Fruit fly (Drosophila melanogaster) whole organism, embryonic: ENCODE data around the gene PolD2.

ENCODE experiments used
- Ada2b ChIP-seq: fragments of 200-800 bp; sonication (Bioruptor generic); IDR thresholded peaks from 2 replicates; pipeline ENCODE4 v1.3.6; 2022; ENCODE audit warnings: missing biosample characterization, missing genetic modification characterization
- Blimp-1 ChIP-seq: fragments of 200-800 bp; sonication (Bioruptor generic); optimal IDR thresholded peaks from 3 replicates; lab custom pipeline; 2018; ENCODE audit warnings: missing biosample characterization, missing genetic modification characterization, mild to moderate bottlenecking, moderate library complexity, missing genetic modification reagents
- CG10274 ChIP-seq: fragments of 200-800 bp; sonication (Bioruptor generic); optimal IDR thresholded peaks from 3 replicates; lab custom pipeline; 2017; ENCODE audit warnings: missing biosample characterization, mild to moderate bottlenecking, missing genetic modification characterization
- CG11085 ChIP-seq: fragments of 200-800 bp; sonication (Bioruptor generic); IDR thresholded peaks from 2 replicates; pipeline ENCODE4 v1.3.6; 2022; ENCODE audit warnings: missing biosample characterization, missing genetic modification characterization
- CG11247 ChIP-seq: fragments of 200-800 bp; sonication (Bioruptor generic); IDR thresholded peaks from 2 replicates; pipeline ENCODE4 v1.3.6; 2022; ENCODE audit warnings: missing biosample characterization, missing genetic modification characterization
- CG14965 ChIP-seq: fragments of 200-800 bp; sonication (Bioruptor generic); optimal IDR thresholded peaks from 2 replicates; lab custom pipeline; 2016; ENCODE audit warnings: missing biosample characterization, missing genetic modification characterization, borderline replicate concordance
- CG15011 ChIP-seq: fragments of 200-800 bp; sonication (Bioruptor generic); optimal IDR thresholded peaks from 3 replicates; lab custom pipeline; 2018; ENCODE audit warnings: missing biosample characterization, mild to moderate bottlenecking, missing genetic modification characterization
- CG1529 ChIP-seq: fragments of 200-800 bp; sonication (Bioruptor generic); optimal IDR thresholded peaks from 3 replicates; lab custom pipeline; 2018; ENCODE audit warnings: missing biosample characterization, missing genetic modification characterization
- CG15479 ChIP-seq: fragments of 200-800 bp; sonication (Bioruptor generic); optimal IDR thresholded peaks from 3 replicates; lab custom pipeline; 2019; ENCODE audit warnings: missing biosample characterization, mild to moderate bottlenecking, missing genetic modification characterization, moderate library complexity
- CG1602 ChIP-seq: fragments of 200-800 bp; sonication (Bioruptor generic); optimal IDR thresholded peaks from 3 replicates; lab custom pipeline; 2016; ENCODE audit warnings: missing biosample characterization, missing genetic modification characterization
- CG16815 ChIP-seq: fragments of 200-800 bp; sonication (Bioruptor generic); optimal IDR thresholded peaks from 3 replicates; lab custom pipeline; 2017; ENCODE audit warnings: missing biosample characterization, mild to moderate bottlenecking, missing genetic modification characterization
- CG18262 ChIP-seq: fragments of 200-800 bp; optimal IDR thresholded peaks from 3 replicates; lab custom pipeline; 2019; ENCODE audit warnings: missing biosample characterization, mild to moderate bottlenecking, missing genetic modification characterization, moderate library complexity
- CG18476 ChIP-seq: fragments of 200-800 bp; sonication (Bioruptor generic); optimal IDR thresholded peaks from 2 replicates; lab custom pipeline; 2016; ENCODE audit warnings: missing biosample characterization, mild to moderate bottlenecking, missing genetic modification characterization
- CG30431 ChIP-seq: fragments of 200-800 bp; sonication (Bioruptor generic); optimal IDR thresholded peaks from 2 replicates; lab custom pipeline; 2017; ENCODE audit warnings: missing biosample characterization, missing genetic modification characterization
- CG31441 ChIP-seq: fragments of 200-800 bp; sonication (Bioruptor generic); IDR thresholded peaks from 2 replicates; pipeline ENCODE4 v1.3.6; 2022; ENCODE audit warnings: missing biosample characterization, missing genetic modification characterization
- CG34224 ChIP-seq: fragments of 200-800 bp; sonication (Bioruptor generic); IDR thresholded peaks from 3 replicates; pipeline ENCODE4 v1.3.6; 2022; ENCODE audit warnings: missing biosample characterization, missing genetic modification characterization; ENCODE audit not compliant: partially characterized antibody
- CG34376 ChIP-seq: fragments of 200-800 bp; sonication (Bioruptor generic); optimal IDR thresholded peaks from 2 replicates; lab custom pipeline; 2018; ENCODE audit warnings: missing biosample characterization, mild to moderate bottlenecking, missing genetic modification characterization
- CG5245 ChIP-seq: fragments of 200-800 bp; sonication (Bioruptor generic); optimal IDR thresholded peaks from 3 replicates; lab custom pipeline; 2016; ENCODE audit warnings: missing biosample characterization, missing genetic modification characterization
- Dp ChIP-seq: fragments of 200-800 bp; sonication (Bioruptor generic); optimal IDR thresholded peaks from 2 replicates; lab custom pipeline; 2018; ENCODE audit warnings: missing biosample characterization, mild to moderate bottlenecking, missing genetic modification characterization, moderate library complexity
- ERR ChIP-seq: fragments of 200-800 bp; sonication (Bioruptor generic); optimal IDR thresholded peaks from 2 replicates; lab custom pipeline; 2016; ENCODE audit warnings: missing biosample characterization, missing genetic modification characterization
- Fer1 ChIP-seq: fragments of 200-800 bp; sonication (Bioruptor generic); optimal IDR thresholded peaks from 2 replicates; lab custom pipeline; 2017; ENCODE audit warnings: missing biosample characterization, mild to moderate bottlenecking, missing genetic modification characterization
- H15 ChIP-seq: fragments of 200-800 bp; sonication (Bioruptor generic); IDR thresholded peaks from 3 replicates; pipeline ENCODE4 v1.3.6; 2022; ENCODE audit warnings: missing biosample characterization, missing genetic modification characterization
- HLH54F ChIP-seq: fragments of 200-800 bp; sonication (Bioruptor generic); optimal IDR thresholded peaks from 3 replicates; lab custom pipeline; 2016; ENCODE audit warnings: missing biosample characterization, missing genetic modification characterization
- Hmx ChIP-seq: fragments of 200-800 bp; sonication (Bioruptor generic); optimal IDR thresholded peaks from 2 replicates; lab custom pipeline; 2016; ENCODE audit warnings: missing biosample characterization, missing genetic modification characterization
- NFAT ChIP-seq: fragments of 200-800 bp; sonication (Bioruptor generic); IDR thresholded peaks from 2 replicates; pipeline ENCODE4 v1.3.6; 2022; ENCODE audit warnings: missing biosample characterization, missing genetic modification characterization
- Opbp ChIP-seq: fragments of 200-800 bp; sonication (Bioruptor generic); IDR thresholded peaks from 3 replicates; pipeline ENCODE4 v1.3.6; 2022; ENCODE audit warnings: missing biosample characterization, missing genetic modification characterization; ENCODE audit not compliant: partially characterized antibody
- Sox100B ChIP-seq: fragments of 200-800 bp; sonication (Bioruptor generic); optimal IDR thresholded peaks from 3 replicates; lab custom pipeline; 2018; ENCODE audit warnings: missing biosample characterization, mild to moderate bottlenecking, missing genetic modification characterization
- Sry-β ChIP-seq: fragments of 200-800 bp; sonication (Bioruptor generic); optimal IDR thresholded peaks from 2 replicates; lab custom pipeline; 2018; ENCODE audit warnings: missing biosample characterization, mild to moderate bottlenecking, missing genetic modification characterization, moderate library complexity
- Vsx1 ChIP-seq: fragments of 200-800 bp; sonication (Bioruptor generic); optimal IDR thresholded peaks from 2 replicates; lab custom pipeline; 2017; ENCODE audit warnings: missing biosample characterization, mild to moderate bottlenecking, missing genetic modification characterization, missing genetic modification reagents
- Xbp1 ChIP-seq: fragments of 200-800 bp; sonication (Bioruptor generic); optimal IDR thresholded peaks from 3 replicates; lab custom pipeline; 2016; ENCODE audit warnings: missing biosample characterization, mild to moderate bottlenecking, missing genetic modification characterization
- bigmax ChIP-seq: fragments of 200-800 bp; sonication (Bioruptor generic); optimal IDR thresholded peaks from 2 replicates; lab custom pipeline; 2018; ENCODE audit warnings: missing biosample characterization, mild to moderate bottlenecking, missing genetic modification characterization
- dmrt11E ChIP-seq: fragments of 200-800 bp; sonication (Bioruptor generic); optimal IDR thresholded peaks from 3 replicates; lab custom pipeline; 2018; ENCODE audit warnings: missing biosample characterization, mild to moderate bottlenecking, missing genetic modification characterization, moderate library complexity
- dmrt99B ChIP-seq: fragments of 200-800 bp; sonication (Bioruptor generic); optimal IDR thresholded peaks from 2 replicates; lab custom pipeline; 2018; ENCODE audit warnings: missing biosample characterization, mild to moderate bottlenecking, missing genetic modification characterization, moderate library complexity
- emc ChIP-seq: fragments of 200-800 bp; sonication (Bioruptor generic); optimal IDR thresholded peaks from 2 replicates; lab custom pipeline; 2016; ENCODE audit warnings: missing biosample characterization, missing genetic modification characterization
- fd102C ChIP-seq: fragments of 200-800 bp; sonication (Bioruptor generic); optimal IDR thresholded peaks from 2 replicates; lab custom pipeline; 2018; ENCODE audit warnings: missing biosample characterization, mild to moderate bottlenecking, missing genetic modification characterization, moderate library complexity
- gcm2 ChIP-seq: fragments of 200-800 bp; sonication (Bioruptor generic); optimal IDR thresholded peaks from 2 replicates; lab custom pipeline; 2016; ENCODE audit warnings: missing biosample characterization, missing genetic modification characterization
- hb ChIP-seq: fragments of 200-800 bp; sonication (Bioruptor generic); IDR thresholded peaks from 3 replicates; pipeline ENCODE4 v1.3.6; 2022; ENCODE audit warnings: missing biosample characterization, missing genetic modification characterization; ENCODE audit not compliant: partially characterized antibody
- kay ChIP-seq: fragments of 200-800 bp; sonication (Bioruptor generic); optimal IDR thresholded peaks from 2 replicates; lab custom pipeline; 2016; ENCODE audit warnings: missing biosample characterization, missing genetic modification characterization
- lilli ChIP-seq: fragments of 200-800 bp; sonication (Bioruptor generic); optimal IDR thresholded peaks from 3 replicates; lab custom pipeline; 2016; ENCODE audit warnings: missing biosample characterization, missing genetic modification characterization
- onecut ChIP-seq: fragments of 200-800 bp; sonication (Bioruptor generic); IDR thresholded peaks from 2 replicates; pipeline ENCODE4 v1.3.6; 2022; ENCODE audit warnings: missing biosample characterization, missing genetic modification characterization
- pum ChIP-seq: fragments of 200-800 bp; sonication (Bioruptor generic); optimal IDR thresholded peaks from 2 replicates; lab custom pipeline; 2016; ENCODE audit warnings: missing biosample characterization, missing genetic modification characterization
- row ChIP-seq: fragments of 200-800 bp; sonication (Bioruptor generic); IDR thresholded peaks from 3 replicates; pipeline ENCODE4 v1.3.6; 2022; ENCODE audit warnings: missing biosample characterization, missing genetic modification characterization
- run ChIP-seq: fragments of 200-800 bp; sonication (Bioruptor generic); optimal IDR thresholded peaks from 3 replicates; lab custom pipeline; 2018; ENCODE audit warnings: missing biosample characterization, mild to moderate bottlenecking, missing genetic modification characterization
- scrt ChIP-seq: fragments of 200-800 bp; sonication (Bioruptor generic); optimal IDR thresholded peaks from 2 replicates; lab custom pipeline; 2018; ENCODE audit warnings: missing biosample characterization, mild to moderate bottlenecking, missing genetic modification characterization, moderate library complexity
- sd ChIP-seq: fragments of 200-800 bp; sonication (Bioruptor generic); optimal IDR thresholded peaks from 3 replicates; lab custom pipeline; 2018; ENCODE audit warnings: missing biosample characterization, mild to moderate bottlenecking, missing genetic modification characterization, moderate library complexity
- sqz ChIP-seq: fragments of 200-800 bp; sonication (Bioruptor generic); optimal IDR thresholded peaks from 3 replicates; lab custom pipeline; 2018; ENCODE audit warnings: missing biosample characterization, mild to moderate bottlenecking, missing genetic modification characterization
- unc-4 ChIP-seq: fragments of 200-800 bp; sonication (Bioruptor generic); IDR thresholded peaks from 2 replicates; pipeline ENCODE4 v1.3.6; 2022; ENCODE audit warnings: missing biosample characterization, missing genetic modification characterization; ENCODE audit not compliant: partially characterized antibody
- unpg ChIP-seq: fragments of 200-800 bp; sonication (Bioruptor generic); optimal IDR thresholded peaks from 3 replicates; lab custom pipeline; 2018; ENCODE audit warnings: missing biosample characterization, mild to moderate bottlenecking, missing genetic modification characterization, moderate library complexity
- zfh2 ChIP-seq: fragments of 200-800 bp; sonication (Bioruptor generic); optimal IDR thresholded peaks from 2 replicates; lab custom pipeline; 2016; ENCODE audit warnings: missing biosample characterization, missing genetic modification characterization

PolD2 gene

DNA sequence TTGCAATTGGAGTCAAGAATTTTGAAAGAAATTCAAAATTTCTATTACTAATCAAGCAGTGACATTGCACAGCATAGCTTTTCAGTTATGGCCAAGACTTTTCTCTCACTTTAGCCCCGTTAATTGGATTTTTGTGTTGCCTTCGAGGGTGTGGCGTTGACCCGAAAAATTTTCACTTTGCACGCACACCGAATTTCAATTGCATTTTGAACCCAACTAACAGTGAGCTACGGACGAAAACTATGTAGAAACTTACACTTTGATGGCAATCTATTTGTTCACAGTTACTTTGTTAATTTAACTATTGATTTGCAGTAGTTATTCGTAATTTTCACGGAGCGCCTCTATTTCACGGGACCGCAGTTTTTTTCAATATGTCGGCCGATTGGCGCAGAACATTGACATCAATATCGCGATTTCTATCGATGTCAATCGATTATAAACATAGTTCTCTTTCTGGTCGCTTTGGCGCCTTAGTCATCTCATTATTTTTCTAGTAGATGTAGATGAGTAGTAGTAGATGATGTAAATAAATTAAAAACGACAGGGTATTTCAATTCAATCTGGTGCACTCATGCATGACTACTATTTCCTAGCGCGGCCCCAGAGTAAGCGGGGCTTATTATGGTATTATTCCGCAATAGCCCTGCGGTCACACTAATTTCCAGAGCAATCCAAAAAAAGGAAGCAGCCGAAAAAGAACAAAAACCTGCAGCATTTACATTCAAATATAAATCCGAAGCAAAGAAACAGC lies 19.7 kb downstream of the PolD2 start, which contains the start of the genes alpha-Spec, dlt and Cdc37 (continued):
- peak; percentile 74 for TF ChIP-seq Opbp (GFP tag; lab: Robert Waterston, UW)
- TF ChIP-seq Sry-β (GFP tag; lab: Kevin White, UChicago): no peak
- TF ChIP-seq gcm2 (GFP tag; lab: Kevin White, UChicago): no peak
- peak; percentile 82 for TF ChIP-seq unc-4
- TF ChIP-seq Blimp-1 (GFP tag; lab: Kevin White, UChicago): no peak
- TF ChIP-seq CG10274 (GFP tag; lab: Kevin White, UChicago): no peak
- TF ChIP-seq sd (tag; lab: Kevin White, UChicago): no peak
- TF ChIP-seq bigmax (GFP tag; lab: Kevin White, UChicago): no peak
- TF ChIP-seq dmrt99B (tag; lab: Kevin White, UChicago): no peak
- no peak for TF ChIP-seq H15
- TF ChIP-seq CG14965 (GFP tag; lab: Kevin White, UChicago): no peak
- TF ChIP-seq CG18262 (tag; lab: Kevin White, UChicago): peak; percentile 43
- peak; percentile 31; the same call in 1 of the 3 replicates for TF ChIP-seq row (GFP tag; lab: Robert Waterston, UW)
- no peak for TF ChIP-seq CG30431
- TF ChIP-seq CG1602 (GFP tag; lab: Kevin White, UChicago): no peak
- no peak for TF ChIP-seq CG16815
- TF ChIP-seq CG11247: no peak
- peak; percentile 9 for TF ChIP-seq Fer1
- no peak for TF ChIP-seq Sox100B (GFP tag; lab: Kevin White, UChicago)
- no peak for TF ChIP-seq Vsx1 (GFP tag; lab: Kevin White, UChicago)
- TF ChIP-seq pum (GFP tag; lab: Kevin White, UChicago): no peak
- 0 out of 2 replicates have a peak, but pooled peaks have one; percentile 16 for TF ChIP-seq NFAT (GFP tag; lab: Robert Waterston, UW)
- no peak for TF ChIP-seq CG18476
- TF ChIP-seq lilli (GFP tag; lab: Kevin White, UChicago): peak; percentile 15
- TF ChIP-seq kay: no peak
- TF ChIP-seq onecut (GFP tag; lab: Robert Waterston, UW): peak; percentile 67
- no peak for TF ChIP-seq zfh2
- TF ChIP-seq hb (GFP tag; lab: Robert Waterston, UW): peak; percentile 65
- TF ChIP-seq unpg (GFP tag; lab: Kevin White, UChicago): no peak
- no peak for TF ChIP-seq scrt (GFP tag; lab: Kevin White, UChicago)
- TF ChIP-seq CG5245 (GFP tag; lab: Kevin White, UChicago): peak; percentile 11
- TF ChIP-seq Ada2b: no peak
- no peak for TF ChIP-seq Hmx (GFP tag; lab: Kevin White, UChicago)
- TF ChIP-seq CG15011 (GFP tag; lab: Kevin White, UChicago): no peak
- TF ChIP-seq CG11085: no peak
- TF ChIP-seq CG1529 (GFP tag; lab: Kevin White, UChicago): no peak
- peak; percentile 17 for TF ChIP-seq Xbp1 (GFP tag; lab: Kevin White, UChicago)
- TF ChIP-seq CG15479 (GFP tag; lab: Kevin White, UChicago): peak; percentile 20
- no peak for TF ChIP-seq emc (GFP tag; lab: Kevin White, UChicago)
- TF ChIP-seq ERR (GFP tag; lab: Kevin White, UChicago): no peak
- TF ChIP-seq run (tag; lab: Kevin White, UChicago): no peak
- no peak for TF ChIP-seq sqz (GFP tag; lab: Kevin White, UChicago)
- TF ChIP-seq Dp: peak; percentile 47
- TF ChIP-seq HLH54F (GFP tag; lab: Kevin White, UChicago): no peak
- TF ChIP-seq CG31441: no peak
- TF ChIP-seq CG34224 (GFP tag; lab: Robert Waterston, UW): peak; percentile 73; the same call in 2 of the 3 replicates
- no peak for TF ChIP-seq fd102C (GFP tag; lab: Kevin White, UChicago)
- TF ChIP-seq dmrt11E (tag; lab: Kevin White, UChicago): no peak
- peak; percentile 31 for TF ChIP-seq CG34376 (GFP tag; lab: Kevin White, UChicago)
